Worm (Caenorhabditis elegans): ENCODE measurements around the gene col-176.

ce11 chrX:10113677-10114076 is 36.3 kb downstream of the col-176 start:
- TF ChIP-seq tlp-1 (tag; optimal IDR thresholded peaks at IDR 0.05) (no peak), ztf-11 (tag; optimal IDR thresholded peaks at IDR 0.05) (no peak), ceh-63 (GFP tag; optimal IDR thresholded peaks at IDR 0.05) (no peak), skn-1 (tag; optimal IDR thresholded peaks at IDR 0.05) (no peak), unc-86 (tag; optimal IDR thresholded peaks at IDR 0.05) (no peak), lir-3 (tag; optimal IDR thresholded peaks at IDR 0.05; ENCODE audit: poor library complexity) (no peak), dpl-1 (GFP tag; optimal IDR thresholded peaks at IDR 0.05) (no peak), grh-1 (GFP tag; IDR thresholded peaks at IDR 0.05) (no peak), unc-62 (GFP tag; optimal IDR thresholded peaks at IDR 0.05) (no peak)
